Worm (Caenorhabditis elegans) whole organism, L4/young adult: ENCODE results near the gene srw-90.

Source experiments
- W03F9.2 ChIP-seq: fragments of 150-350 bp; optimal IDR thresholded peaks from 2 replicates; lab custom pipeline; 2014; ENCODE audit warnings: missing biosample characterization, missing genetic modification characterization
- him-1 ChIP-seq: sonication (generic microtip); optimal IDR thresholded peaks from 2 replicates; lab custom pipeline; 2016; ENCODE audit warnings: missing genotype, missing genetic modification reagents, missing genetic modification characterization, missing compliant biosample characterization

DNA sequence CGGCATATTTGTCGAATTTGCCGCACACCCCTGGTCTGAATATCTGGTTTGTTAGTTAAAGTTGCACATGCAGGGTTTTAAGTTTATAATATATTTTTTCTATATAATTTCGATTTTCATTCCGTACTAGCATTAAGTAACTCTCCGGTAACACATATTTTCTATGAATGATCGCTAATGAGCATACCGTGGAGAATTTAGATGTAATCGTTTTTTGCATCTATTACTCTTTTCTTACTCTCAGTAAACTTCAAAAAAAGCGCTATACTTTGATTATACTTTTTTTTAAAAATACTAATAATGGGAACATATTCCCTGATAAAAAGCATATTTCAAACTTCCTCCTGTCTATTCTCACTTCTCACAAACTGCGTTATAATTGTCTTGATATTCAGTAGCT, 32.7 kb downstream of the srw-90 start, which contains the start of gene str-160:
- TF ChIP-seq W03F9.2 (tag; lab: Kevin White, UChicago) (no peak), him-1 (no peak)
